Worm (Caenorhabditis elegans) whole organism, late embryonic: ENCODE measurements around the gene T02G5.3.

Experiments used
- C08G9.2 ChIP-seq: sonication (generic microtip); optimal IDR thresholded peaks from 2 replicates; lab custom pipeline; 2016; ENCODE audit warnings: mild to moderate bottlenecking, missing genetic modification characterization, moderate library complexity, missing compliant biosample characterization
- C38D4.7 ChIP-seq: fragments of 200-800 bp; sonication (Bioruptor generic); optimal IDR thresholded peaks from 2 replicates; lab custom pipeline; 2018; ENCODE audit warnings: mild to moderate bottlenecking, missing genetic modification characterization, moderate library complexity, missing compliant biosample characterization
- T23F11.4 ChIP-seq: fragments of 200-800 bp; sonication (Bioruptor generic); optimal IDR thresholded peaks from 2 replicates; lab custom pipeline; 2018; ENCODE audit warnings: mild to moderate bottlenecking, missing genetic modification characterization, missing compliant biosample characterization
- Y22D7AL.16 ChIP-seq: sonication (generic microtip); optimal IDR thresholded peaks from 2 replicates; lab custom pipeline; 2016; ENCODE audit warnings: missing genetic modification characterization, missing compliant biosample characterization
- ama-1 ChIP-seq: fragments of 150-350 bp; optimal IDR thresholded peaks from 2 replicates; lab custom pipeline; 2014
- ceh-14 ChIP-seq: sonication (generic microtip); optimal IDR thresholded peaks from 2 replicates; lab custom pipeline; 2016; ENCODE audit warnings: missing genotype, missing genetic modification characterization, missing compliant biosample characterization
- ceh-19 ChIP-seq: fragments of 200-800 bp; sonication (Bioruptor generic); optimal IDR thresholded peaks from 2 replicates; lab custom pipeline; 2018; ENCODE audit warnings: mild to moderate bottlenecking, missing genetic modification characterization, missing compliant biosample characterization
- ceh-22 ChIP-seq: sonication (generic microtip); optimal IDR thresholded peaks from 2 replicates; lab custom pipeline; 2017; ENCODE audit warnings: missing biosample characterization, missing genetic modification characterization
- ceh-30 ChIP-seq: fragments of 150-350 bp; optimal IDR thresholded peaks from 2 replicates; lab custom pipeline; 2014; ENCODE audit warnings: missing biosample characterization, missing genetic modification characterization
- ceh-34 ChIP-seq: sonication (generic microtip); optimal IDR thresholded peaks from 2 replicates; lab custom pipeline; 2016; ENCODE audit warnings: mild to moderate bottlenecking, missing genetic modification characterization, missing compliant biosample characterization
- ceh-45 ChIP-seq: fragments of 200-800 bp; sonication (Bioruptor generic); IDR thresholded peaks from 2 replicates; pipeline ENCODE4 v1.3.6; 2022; ENCODE audit warnings: missing genetic modification reagents, missing genetic modification characterization, missing compliant biosample characterization
- ceh-9 ChIP-seq: sonication (generic microtip); optimal IDR thresholded peaks from 2 replicates; lab custom pipeline; 2016; ENCODE audit warnings: mild to moderate bottlenecking, missing genetic modification characterization, inconsistent platforms, missing compliant biosample characterization
- che-1 ChIP-seq: sonication (generic microtip); optimal IDR thresholded peaks from 2 replicates; lab custom pipeline; 2016; ENCODE audit warnings: mild to moderate bottlenecking, missing genetic modification characterization, missing compliant biosample characterization
- dmd-4 ChIP-seq: sonication (generic microtip); optimal IDR thresholded peaks from 2 replicates; lab custom pipeline; 2016; ENCODE audit warnings: borderline replicate concordance, missing genetic modification characterization, missing compliant biosample characterization
- ets-4 ChIP-seq: sonication (generic microtip); optimal IDR thresholded peaks from 2 replicates; lab custom pipeline; 2016; ENCODE audit warnings: missing genetic modification characterization, missing compliant biosample characterization
- fax-1 ChIP-seq: sonication (generic microtip); optimal IDR thresholded peaks from 2 replicates; lab custom pipeline; 2016; ENCODE audit warnings: missing genotype, missing genetic modification characterization, missing compliant biosample characterization
- gmeb-2 ChIP-seq: sonication (generic microtip); optimal IDR thresholded peaks from 2 replicates; lab custom pipeline; 2016; ENCODE audit warnings: missing genetic modification characterization, inconsistent platforms, missing compliant biosample characterization
- hlh-15 ChIP-seq: sonication (generic microtip); optimal IDR thresholded peaks from 2 replicates; lab custom pipeline; 2016; ENCODE audit warnings: missing genetic modification characterization, missing compliant biosample characterization
- hlh-8 ChIP-seq: sonication (generic microtip); optimal IDR thresholded peaks from 2 replicates; lab custom pipeline; 2016; ENCODE audit warnings: missing genotype, missing genetic modification characterization, missing compliant biosample characterization
- lin-11 ChIP-seq: fragments of 200-800 bp; sonication (Bioruptor generic); optimal IDR thresholded peaks from 2 replicates; lab custom pipeline; 2018; ENCODE audit warnings: mild to moderate bottlenecking, missing genetic modification characterization, missing compliant biosample characterization
- madf-2 ChIP-seq: sonication (generic microtip); optimal IDR thresholded peaks from 2 replicates; lab custom pipeline; 2017; ENCODE audit warnings: missing genetic modification characterization, missing compliant biosample characterization
- nfya-1 ChIP-seq: sonication (generic microtip); optimal IDR thresholded peaks from 2 replicates; lab custom pipeline; 2017; ENCODE audit warnings: missing genetic modification characterization, mild to moderate bottlenecking, missing compliant biosample characterization, antibody characterized with exemption, moderate library complexity
- pax-1 ChIP-seq: fragments of 150-350 bp; optimal IDR thresholded peaks from 2 replicates; lab custom pipeline; 2014; ENCODE audit warnings: missing biosample characterization, missing genetic modification characterization
- pha-4 ChIP-seq: fragments of 150-350 bp; optimal IDR thresholded peaks from 2 replicates; lab custom pipeline; 2018; ENCODE audit warnings: missing biosample characterization, missing genetic modification reagents, missing genetic modification characterization
- pqm-1 ChIP-seq: sonication (generic microtip); optimal IDR thresholded peaks from 2 replicates; lab custom pipeline; 2016; ENCODE audit warnings: missing genetic modification characterization, missing compliant biosample characterization
- pros-1 ChIP-seq: fragments of 150-350 bp; optimal IDR thresholded peaks from 2 replicates; lab custom pipeline; 2014; ENCODE audit warnings: missing biosample characterization, missing genetic modification reagents, missing genetic modification characterization
- rnt-1 ChIP-seq: sonication (generic microtip); optimal IDR thresholded peaks from 2 replicates; lab custom pipeline; 2016; ENCODE audit warnings: missing genetic modification characterization, missing compliant biosample characterization
- syd-9 ChIP-seq: sonication (generic microtip); optimal IDR thresholded peaks from 2 replicates; lab custom pipeline; 2016; ENCODE audit warnings: mild to moderate bottlenecking, missing genetic modification characterization, moderate library complexity, missing compliant biosample characterization
- tbx-2 ChIP-seq: sonication (generic microtip); optimal IDR thresholded peaks from 2 replicates; lab custom pipeline; 2016; ENCODE audit warnings: missing genetic modification characterization, missing compliant biosample characterization
- unc-3 ChIP-seq, 2 experiments: fragments of 200-800 bp in 1 of 2; sonication (Bioruptor generic) in 1 of 2; sonication (generic microtip) in 1 of 2; conservative IDR thresholded peaks in 1 of 2; optimal IDR thresholded peaks in 1 of 2; 2 replicates each; pipeline versions ENCODE4 v1.3.6 to Lab custom; 2016 to 2022; ENCODE audit warnings: missing compliant biosample characterization in 2 of 2, missing genetic modification characterization in 2 of 2, missing genetic modification reagents in 1 of 2
- unc-55 ChIP-seq: sonication (generic microtip); optimal IDR thresholded peaks from 2 replicates; lab custom pipeline; 2017; ENCODE audit warnings: missing biosample characterization, missing genetic modification reagents, missing genetic modification characterization
- unc-86 ChIP-seq: sonication (generic microtip); optimal IDR thresholded peaks from 2 replicates; lab custom pipeline; 2016; ENCODE audit warnings: missing genetic modification characterization, missing compliant biosample characterization
- zip-5 ChIP-seq: sonication (generic microtip); optimal IDR thresholded peaks from 2 replicates; lab custom pipeline; 2016; ENCODE audit warnings: missing genetic modification characterization, missing compliant biosample characterization
- ztf-16 ChIP-seq: sonication (generic microtip); optimal IDR thresholded peaks from 2 replicates; lab custom pipeline; 2017; ENCODE audit warnings: missing genetic modification characterization, missing compliant biosample characterization

T02G5.3 gene

DNA sequence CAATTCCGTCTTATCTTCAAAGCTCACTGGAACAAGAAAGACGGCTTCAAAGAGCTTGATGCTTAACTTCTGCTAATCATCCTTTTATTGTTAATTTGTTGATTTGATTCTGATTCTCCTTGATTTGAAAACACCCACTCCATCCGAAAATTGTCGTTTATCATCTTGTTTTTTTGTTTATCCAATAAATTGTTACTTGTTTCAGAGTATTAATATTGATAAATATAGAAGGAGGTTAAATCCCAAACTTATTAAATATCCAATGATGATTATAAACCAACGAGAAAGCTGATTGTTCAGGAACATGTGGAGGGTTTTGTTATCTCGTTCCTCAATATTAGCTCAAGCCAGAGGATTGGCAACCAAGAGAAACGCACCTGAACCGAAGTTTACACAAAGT, 19.6 kb downstream of the T02G5.3 start, which contains the start of gene F10E7.6:
Gene F10E7.6, plus strand, starts transcription at position 301 of the 400 bp plus-strand sequence.
- TF ChIP-seq Y22D7AL.16 (no peak), C08G9.2 (tag; lab: Kevin White, UChicago) (no peak), unc-3 (GFP tag; conservative IDR thresholded peaks at IDR 0.05; lab: Robert Waterston, UW) (no peak), unc-3 (tag; optimal IDR thresholded peaks at IDR 0.05; lab: Kevin White, UChicago) (no peak), madf-2 (tag; lab: Kevin White, UChicago) (no peak), dmd-4 (tag; lab: Kevin White, UChicago) (no peak), ama-1 (lab: Kevin White, UChicago) (no peak), syd-9 (tag; lab: Kevin White, UChicago) (no peak)

DNA sequence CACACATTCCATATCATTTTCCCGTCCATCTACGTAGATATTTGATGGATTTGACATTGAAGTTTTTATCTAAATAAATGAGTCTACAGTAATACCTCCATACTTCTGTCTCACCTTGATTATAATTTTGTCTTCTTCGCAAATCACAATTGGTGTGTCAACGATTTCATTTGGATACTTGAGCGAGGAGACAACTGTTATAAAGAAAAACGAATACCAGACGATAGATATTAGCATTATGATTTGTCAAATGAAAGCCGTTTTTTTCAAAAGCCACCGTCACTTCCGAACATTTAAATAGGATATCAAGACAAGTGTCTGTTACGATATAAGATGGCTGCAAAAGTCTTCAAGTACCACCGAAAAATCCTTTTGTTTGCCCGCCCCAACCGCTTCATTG, 22.4 kb downstream of the T02G5.3 start, which contains the start of gene cutl-5:
Gene cutl-5, minus strand, starts transcription at position 269 of the 400 bp plus-strand sequence.
- no peak for TF ChIP-seq ztf-16 (tag; lab: Kevin White, UChicago)
- TF ChIP-seq C08G9.2 (tag; lab: Kevin White, UChicago) = no peak

DNA sequence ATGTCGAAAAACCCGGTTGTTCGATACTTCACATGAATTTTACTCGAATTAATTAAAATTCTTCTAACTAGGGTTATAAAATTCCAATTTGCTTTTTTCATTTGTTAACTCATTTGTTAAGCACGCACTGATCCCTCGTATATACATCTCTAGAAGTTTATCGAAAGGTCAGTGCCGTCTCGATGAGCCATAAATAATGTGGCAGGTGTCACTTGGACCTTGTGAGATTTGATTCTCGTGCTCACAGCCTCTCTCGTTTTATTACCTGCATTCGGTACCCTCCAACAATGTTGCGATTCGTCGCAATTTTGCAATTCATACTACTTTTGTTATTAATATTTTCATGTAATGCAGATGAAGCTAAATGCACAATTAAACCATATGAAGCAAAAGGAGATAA, 23.2 kb downstream of the T02G5.3 start, which contains the start of gene spon-1:
Gene spon-1, plus strand, starts transcription at position 208 of the 400 bp plus-strand sequence.
- TF ChIP-seq unc-55 (GFP tag; lab: Kevin White, UChicago) (peak; percentile 54), che-1 (tag; lab: Kevin White, UChicago) (no peak)

DNA sequence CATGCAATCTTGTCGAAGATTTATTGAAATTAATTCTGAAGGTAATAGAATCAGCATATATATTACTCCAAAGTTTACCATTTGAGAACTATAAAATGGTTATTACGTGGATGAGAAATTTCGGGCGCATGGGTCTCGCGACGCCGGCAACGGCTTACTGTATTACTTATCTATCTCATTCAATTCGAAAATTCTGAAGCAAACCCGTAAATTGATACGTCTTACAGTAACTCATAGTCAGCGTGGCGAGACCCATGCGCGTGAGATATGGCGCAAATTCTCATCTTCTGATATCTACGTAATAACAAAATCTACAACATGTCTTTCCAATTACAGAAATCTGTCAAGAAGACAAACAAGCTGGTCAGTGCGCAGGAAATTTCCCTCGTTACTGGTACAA, 26.3 kb downstream of the T02G5.3 start:
- no peak for TF ChIP-seq pax-1
- TF ChIP-seq ztf-16 (tag; lab: Kevin White, UChicago) = no peak
- TF ChIP-seq ceh-45 (GFP tag; lab: Robert Waterston, UW) = no peak
- TF ChIP-seq ceh-19 (GFP tag; lab: Kevin White, UChicago) = no peak
- no peak for TF ChIP-seq pros-1 (tag; lab: Kevin White, UChicago)
- no peak for TF ChIP-seq syd-9 (tag; lab: Kevin White, UChicago)
- no peak for TF ChIP-seq unc-86 (tag; lab: Kevin White, UChicago)
- TF ChIP-seq C38D4.7 (GFP tag; lab: Kevin White, UChicago) = no peak
- TF ChIP-seq ceh-14 (tag; lab: Kevin White, UChicago) = no peak
- no peak for TF ChIP-seq pha-4 (tag; lab: Kevin White, UChicago)
- TF ChIP-seq zip-5 (tag; lab: Kevin White, UChicago) = no peak
- no peak for TF ChIP-seq Y22D7AL.16
- TF ChIP-seq T23F11.4 (GFP tag; lab: Kevin White, UChicago) = no peak
- TF ChIP-seq ceh-34 (tag; lab: Kevin White, UChicago) = no peak
- no peak for TF ChIP-seq rnt-1 (tag; lab: Kevin White, UChicago)
- TF ChIP-seq gmeb-2 = no peak
- no peak for TF ChIP-seq fax-1 (tag; lab: Kevin White, UChicago)
- TF ChIP-seq nfya-1 = no peak
- TF ChIP-seq ceh-22 = no peak
- TF ChIP-seq tbx-2 (tag; lab: Kevin White, UChicago) = no peak

DNA sequence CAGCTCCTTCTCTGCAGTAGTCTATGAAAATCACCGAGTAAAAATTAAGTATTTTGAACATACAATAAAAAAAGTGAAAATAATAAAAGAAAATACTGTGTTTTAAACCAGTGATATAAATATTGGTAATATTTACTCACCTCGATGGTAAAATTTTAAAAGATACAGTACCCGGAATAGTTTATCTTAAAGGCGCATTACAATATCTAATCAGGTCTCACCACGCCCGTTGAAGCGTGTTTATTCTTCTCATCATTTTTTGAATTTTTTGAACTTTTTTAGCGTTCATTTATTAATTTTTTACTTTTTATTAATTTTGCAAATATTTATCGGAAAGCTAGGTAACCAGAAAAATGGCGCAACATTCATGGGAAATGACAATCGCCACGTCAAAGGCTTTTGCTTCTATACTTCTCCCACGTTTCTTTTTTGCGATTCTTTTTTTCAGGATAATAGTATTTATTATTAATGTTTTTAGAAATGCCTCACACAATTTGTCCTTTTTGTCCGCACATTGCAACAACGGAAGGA, 28.6 kb downstream of the T02G5.3 start, which contains the start of gene F10E7.2:
Gene F10E7.2, plus strand, starts transcription at position 481 of the 531 bp plus-strand sequence.
- TF ChIP-seq rnt-1 (tag; lab: Kevin White, UChicago) (no peak), pros-1 (tag; lab: Kevin White, UChicago) (no peak), ets-4 (tag; lab: Kevin White, UChicago) (no peak), pqm-1 (tag; lab: Kevin White, UChicago) (no peak), unc-3 (GFP tag; conservative IDR thresholded peaks at IDR 0.05; lab: Robert Waterston, UW) (no peak), unc-3 (tag; optimal IDR thresholded peaks at IDR 0.05; lab: Kevin White, UChicago) (no peak), ceh-30 (no peak), pax-1 (no peak), ztf-16 (tag; lab: Kevin White, UChicago) (no peak), hlh-15 (tag; lab: Kevin White, UChicago) (no peak), ceh-19 (GFP tag; lab: Kevin White, UChicago) (no peak), ceh-9 (tag; lab: Kevin White, UChicago) (no peak), hlh-8 (tag; lab: Kevin White, UChicago) (no peak), lin-11 (tag; lab: Kevin White, UChicago) (no peak), unc-55 (GFP tag; lab: Kevin White, UChicago) (no peak), ceh-14 (tag; lab: Kevin White, UChicago) (no peak)
- TF ChIP-seq, all 69 proteins: peak for 0
